Fruit fly (Drosophila melanogaster): ENCODE measurements around the gene CG15771.
A peak's percentile ranks its signal among the peaks of the same experiment; 100 is the strongest.

The CG15771 gene

DNA sequence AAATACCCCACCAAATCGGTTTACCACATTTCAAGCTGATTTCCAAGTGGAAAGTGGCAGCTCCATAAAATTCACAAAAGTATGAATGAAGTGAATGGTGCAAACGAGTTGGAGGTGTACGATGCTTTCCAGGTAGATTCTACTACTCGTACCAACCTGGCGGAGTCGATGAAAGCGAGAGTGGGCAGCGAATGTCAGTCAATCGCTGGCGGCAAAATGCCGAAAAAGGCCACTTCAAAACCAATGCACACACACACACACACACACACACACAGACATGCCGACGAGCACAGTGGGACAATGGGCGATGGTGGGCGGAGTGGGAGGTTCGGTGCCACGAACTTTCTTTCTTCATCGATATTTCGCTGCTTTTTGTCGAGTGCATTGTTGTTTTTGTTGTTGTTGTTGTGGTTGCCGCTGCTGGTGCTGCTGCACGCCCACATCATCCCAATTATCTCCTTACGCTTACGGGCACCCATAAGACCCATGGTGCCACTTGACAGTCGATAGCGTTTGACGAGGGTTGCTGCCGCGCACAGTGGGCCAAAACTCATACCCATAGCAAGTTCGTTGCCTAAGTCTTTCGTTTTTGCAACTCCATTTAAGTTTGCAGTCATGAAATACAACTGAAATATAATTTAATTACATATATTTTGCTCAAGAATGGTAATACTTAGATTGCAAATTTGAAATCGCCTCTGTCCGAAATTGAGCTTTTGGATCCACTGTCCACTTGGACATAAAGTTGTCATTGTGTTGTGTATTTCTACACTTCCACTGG lies 28.1 kb downstream of the CG15771 start (continued):
- TF ChIP-seq D (optimal IDR thresholded peaks at IDR 0.05) (no peak), D (GFP tag; optimal IDR thresholded peaks at IDR 0.05) (peak; percentile 42), CG10979 (tag; optimal IDR thresholded peaks at IDR 0.05) (peak; percentile 63), CG15269 (tag; optimal IDR thresholded peaks at IDR 0.05) (peak; percentile 47), tll (GFP tag; optimal IDR thresholded peaks at IDR 0.05) (no peak), CG16813 (GFP tag; IDR thresholded peaks at IDR 0.05; ENCODE audit: partially characterized antibody) (no peak), fd102C (GFP tag; optimal IDR thresholded peaks at IDR 0.05) (no peak), HLHmδ (GFP tag; optimal IDR thresholded peaks at IDR 0.05) (no peak), CG10147 (GFP tag; optimal IDR thresholded peaks at IDR 0.05) (no peak), CG9797 (GFP tag; optimal IDR thresholded peaks at IDR 0.05) (no peak), dm (GFP tag; optimal IDR thresholded peaks at IDR 0.05) (no peak), Rx (GFP tag; IDR thresholded peaks at IDR 0.05) (peak; percentile 21; the same call in 1 of the 2 replicates), wek (GFP tag; optimal IDR thresholded peaks at IDR 0.05) (no peak), chm (GFP tag; IDR thresholded peaks at IDR 0.05) (no peak), ATbp (GFP tag; optimal IDR thresholded peaks at IDR 0.05) (peak; percentile 64), dimm (GFP tag; IDR thresholded peaks at IDR 0.05) (no peak), Dip2 (GFP tag; IDR thresholded peaks at IDR 0.05) (no peak), CG8478 (optimal IDR thresholded peaks at IDR 0.05) (no peak), ab (GFP tag; optimal IDR thresholded peaks at IDR 0.05) (no peak), MTF-1 (GFP tag; optimal IDR thresholded peaks at IDR 0.05; ENCODE audit: borderline replicate concordance) (no peak), gfzf (GFP tag; optimal IDR thresholded peaks at IDR 0.05) (no peak), CG4404 (GFP tag; IDR thresholded peaks at IDR 0.05) (no peak), CG1832 (GFP tag; optimal IDR thresholded peaks at IDR 0.05) (no peak), CG32772 (GFP tag; IDR thresholded peaks at IDR 0.05) (peak; percentile 55; the same call in 1 of the 2 replicates), Dad (GFP tag; optimal IDR thresholded peaks at IDR 0.05) (no peak), CG18764 (GFP tag; optimal IDR thresholded peaks at IDR 0.05) (no peak), CG12942 (GFP tag; optimal IDR thresholded peaks at IDR 0.05) (no peak), CG3838 (GFP tag; optimal IDR thresholded peaks at IDR 0.05) (no peak), CG7556 (GFP tag; optimal IDR thresholded peaks at IDR 0.05) (peak; percentile 26), CG1529 (GFP tag; optimal IDR thresholded peaks at IDR 0.05) (peak; percentile 41), Xbp1 (GFP tag; optimal IDR thresholded peaks at IDR 0.05) (peak; percentile 33), CG18262 (tag; optimal IDR thresholded peaks at IDR 0.05) (peak; percentile 54), Ravus (GFP tag; IDR thresholded peaks at IDR 0.05) (no peak), kah (GFP tag; optimal IDR thresholded peaks at IDR 0.05) (no peak), CG4328 (GFP tag; optimal IDR thresholded peaks at IDR 0.05) (no peak), CkIIα-i1 (GFP tag; IDR thresholded peaks at IDR 0.05) (no peak), Hr51 (GFP tag; optimal IDR thresholded peaks at IDR 0.05) (peak in 1 of 2 experiments; percentile 53), en (GFP tag; optimal IDR thresholded peaks at IDR 0.05) (no peak), pan (optimal IDR thresholded peaks at IDR 0.05) (no peak), pan (GFP tag; optimal IDR thresholded peaks at IDR 0.05 in 1 of 2, IDR thresholded peaks at IDR 0.05 in 1 of 2) (peak in 1 of 2 experiments; percentile 37)

DNA sequence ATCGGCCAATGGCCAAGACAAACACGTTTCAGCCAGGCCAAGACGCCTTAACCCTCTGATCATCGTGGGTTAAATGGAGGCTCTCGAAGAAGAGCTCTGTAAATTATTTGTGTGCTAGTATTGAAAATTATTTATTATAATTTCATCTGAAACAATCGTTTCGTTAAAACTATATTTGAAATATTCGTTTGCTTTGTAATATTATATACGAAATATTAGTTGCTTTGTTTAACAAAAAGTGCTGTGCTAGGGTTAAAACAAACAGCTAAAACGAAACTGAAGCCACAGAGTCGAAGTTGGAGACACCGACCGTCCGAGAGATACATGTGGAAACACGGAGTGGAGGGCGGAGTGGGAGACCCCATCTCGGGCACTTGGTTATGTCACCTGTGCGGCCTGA lies 31.2 kb downstream of the CG15771 start:
- TF ChIP-seq ttk (GFP tag; IDR thresholded peaks at IDR 0.05) (0 out of 2 replicates have a peak, but pooled peaks have one; percentile 26), Pdp1 (GFP tag; optimal IDR thresholded peaks at IDR 0.05) (peak in 1 of 2 experiments; percentile 43), CG17361 (GFP tag; IDR thresholded peaks at IDR 0.05) (0 out of 3 replicates have a peak, but pooled peaks have one; percentile 37), aop (GFP tag; IDR thresholded peaks at IDR 0.05) (no peak), E2f2 (GFP tag; IDR thresholded peaks at IDR 0.05) (peak; percentile 15; the same call in 1 of the 2 replicates), pros (GFP tag; optimal IDR thresholded peaks at IDR 0.05) (peak; percentile 38), dmrt99B (tag; optimal IDR thresholded peaks at IDR 0.05) (peak; percentile 72), CG7271 (tag; optimal IDR thresholded peaks at IDR 0.05) (no peak), CG5953 (GFP tag; IDR thresholded peaks at IDR 0.05) (0 out of 2 replicates have a peak, but pooled peaks have one; percentile 12), Dek (tag; optimal IDR thresholded peaks at IDR 0.05) (peak; percentile 16), CG14014 (GFP tag; IDR thresholded peaks at IDR 0.05) (peak; percentile 16; the same call in 1 of the 2 replicates), CG1529 (GFP tag; optimal IDR thresholded peaks at IDR 0.05) (peak; percentile 3)

Data from whole organism, embryonic.